Fruit fly (Drosophila melanogaster) whole organism, prepupa: ENCODE data around the gene CG9021.

Source experiments
- Blimp-1 ChIP-seq: fragments of 200-800 bp; sonication (Bioruptor generic); optimal IDR thresholded peaks from 3 replicates; lab custom pipeline; 2017; ENCODE audit warnings: missing biosample characterization, missing genetic modification characterization, mild to moderate bottlenecking, moderate library complexity, missing genetic modification reagents
- CG10631 ChIP-seq: fragments of 200-800 bp; sonication (Bioruptor generic); optimal IDR thresholded peaks from 2 replicates; lab custom pipeline; 2016; ENCODE audit warnings: missing biosample characterization, missing genetic modification characterization
- CG10669 ChIP-seq: fragments of 200-800 bp; sonication (Bioruptor generic); optimal IDR thresholded peaks from 3 replicates; lab custom pipeline; 2018; ENCODE audit warnings: missing biosample characterization, mild to moderate bottlenecking, missing genetic modification characterization, moderate library complexity
- CG11294 ChIP-seq: fragments of 200-800 bp; sonication (Bioruptor generic); IDR thresholded peaks from 2 replicates; pipeline ENCODE4 v1.3.6; 2022; ENCODE audit warnings: missing biosample characterization, missing genetic modification characterization
- CG11902 ChIP-seq: fragments of 200-800 bp; sonication (Bioruptor generic); optimal IDR thresholded peaks from 3 replicates; lab custom pipeline; 2016; ENCODE audit warnings: missing biosample characterization, missing genetic modification characterization
- CG15336 ChIP-seq: fragments of 200-800 bp; sonication (Bioruptor generic); IDR thresholded peaks from 2 replicates; pipeline ENCODE4 v1.3.6; 2022; ENCODE audit warnings: missing biosample characterization, missing genetic modification characterization
- CG1621 ChIP-seq: fragments of 200-800 bp; sonication (Bioruptor generic); optimal IDR thresholded peaks from 3 replicates; lab custom pipeline; 2018; ENCODE audit warnings: missing biosample characterization, mild to moderate bottlenecking, missing genetic modification characterization
- CG3032 ChIP-seq: fragments of 200-800 bp; optimal IDR thresholded peaks from 2 replicates; lab custom pipeline; 2019; ENCODE audit warnings: missing biosample characterization, mild to moderate bottlenecking, missing genetic modification characterization, moderate library complexity
- CG32006 ChIP-seq: fragments of 200-800 bp; sonication (Bioruptor generic); optimal IDR thresholded peaks from 3 replicates; lab custom pipeline; 2017; ENCODE audit warnings: missing biosample characterization, mild to moderate bottlenecking, missing genetic modification characterization
- CG34406 ChIP-seq: fragments of 200-800 bp; sonication (Bioruptor generic); optimal IDR thresholded peaks from 3 replicates; lab custom pipeline; 2016; ENCODE audit warnings: missing biosample characterization, missing genetic modification characterization
- CG3919 ChIP-seq: fragments of 200-800 bp; sonication (Bioruptor generic); optimal IDR thresholded peaks from 3 replicates; lab custom pipeline; 2016; ENCODE audit warnings: missing biosample characterization, missing genetic modification characterization
- CG4318 ChIP-seq: fragments of 200-800 bp; sonication (Bioruptor generic); optimal IDR thresholded peaks from 3 replicates; lab custom pipeline; 2017; ENCODE audit warnings: missing biosample characterization, mild to moderate bottlenecking, missing genetic modification characterization
- CG6163 ChIP-seq: fragments of 200-800 bp; sonication (Bioruptor generic); IDR thresholded peaks from 3 replicates; pipeline ENCODE4 v1.3.6; 2022; ENCODE audit warnings: missing biosample characterization, missing genetic modification characterization
- CG6276 ChIP-seq: fragments of 200-800 bp; sonication (Bioruptor generic); optimal IDR thresholded peaks from 2 replicates; lab custom pipeline; 2017; ENCODE audit warnings: missing biosample characterization, mild to moderate bottlenecking, missing genetic modification characterization
- CG6792 ChIP-seq: fragments of 200-800 bp; sonication (Bioruptor generic); optimal IDR thresholded peaks from 3 replicates; lab custom pipeline; 2016; ENCODE audit warnings: missing biosample characterization, missing genetic modification characterization
- CG6808 ChIP-seq: fragments of 200-800 bp; sonication (Bioruptor generic); optimal IDR thresholded peaks from 3 replicates; lab custom pipeline; 2017; ENCODE audit warnings: missing biosample characterization, missing genetic modification characterization, mild to moderate bottlenecking, moderate library complexity, missing genetic modification reagents
- CG6854 ChIP-seq: fragments of 200-800 bp; sonication (Bioruptor generic); optimal IDR thresholded peaks from 2 replicates; lab custom pipeline; 2017; ENCODE audit warnings: missing biosample characterization, mild to moderate bottlenecking, missing genetic modification characterization
- CG7368 ChIP-seq: fragments of 200-800 bp; sonication (Bioruptor generic); optimal IDR thresholded peaks from 3 replicates; lab custom pipeline; 2016; ENCODE audit warnings: missing biosample characterization, missing genetic modification characterization
- CG8119 ChIP-seq: fragments of 200-800 bp; sonication (Bioruptor generic); IDR thresholded peaks from 3 replicates; pipeline ENCODE4 v1.3.6; 2022; ENCODE audit warnings: missing biosample characterization, missing genetic modification characterization
- CG8319 ChIP-seq: fragments of 200-800 bp; sonication (Bioruptor generic); optimal IDR thresholded peaks from 3 replicates; lab custom pipeline; 2016; ENCODE audit warnings: missing biosample characterization, missing genetic modification characterization
- CG8632 ChIP-seq: fragments of 200-800 bp; sonication (Bioruptor generic); optimal IDR thresholded peaks from 3 replicates; lab custom pipeline; 2016; ENCODE audit warnings: missing biosample characterization, missing genetic modification characterization
- CG9139 ChIP-seq: fragments of 200-800 bp; sonication (Bioruptor generic); optimal IDR thresholded peaks from 3 replicates; lab custom pipeline; 2017; ENCODE audit warnings: missing biosample characterization, mild to moderate bottlenecking, missing genetic modification characterization
- Eip75B ChIP-seq: fragments of 200-800 bp; sonication (Bioruptor generic); optimal IDR thresholded peaks from 3 replicates; lab custom pipeline; 2016; ENCODE audit warnings: missing biosample characterization, missing genetic modification characterization
- Eip78C ChIP-seq: fragments of 200-800 bp; sonication (Bioruptor generic); peaks from one replicate; lab custom pipeline; 2016; ENCODE audit warnings: missing biosample characterization, missing genetic modification characterization
- Eip93F ChIP-seq: fragments of 200-800 bp; sonication (Bioruptor generic); optimal IDR thresholded peaks from 2 replicates; lab custom pipeline; 2016; ENCODE audit warnings: missing biosample characterization, mild to moderate bottlenecking, missing genetic modification characterization
- Ets21C ChIP-seq: fragments of 200-800 bp; sonication (Bioruptor generic); optimal IDR thresholded peaks from 3 replicates; lab custom pipeline; 2016; ENCODE audit warnings: missing biosample characterization, missing genetic modification characterization
- Ets96B ChIP-seq: fragments of 200-800 bp; optimal IDR thresholded peaks from 2 replicates; lab custom pipeline; 2019; ENCODE audit warnings: missing biosample characterization, mild to moderate bottlenecking, missing genetic modification characterization, moderate library complexity
- Gug ChIP-seq: fragments of 200-800 bp; sonication (Bioruptor generic); IDR thresholded peaks from 2 replicates; pipeline ENCODE4 v1.3.6; 2022; ENCODE audit warnings: missing biosample characterization, missing genetic modification characterization
- Hr38 ChIP-seq: sonication (Bioruptor generic); optimal IDR thresholded peaks from 2 replicates; lab custom pipeline; 2016; ENCODE audit warnings: missing biosample characterization, missing genetic modification characterization
- Hr39 ChIP-seq: fragments of 200-800 bp; sonication (Bioruptor generic); optimal IDR thresholded peaks from 2 replicates; lab custom pipeline; 2016; ENCODE audit warnings: missing biosample characterization, missing genetic modification characterization
- Hr4 ChIP-seq: fragments of 200-800 bp; sonication (Bioruptor generic); optimal IDR thresholded peaks from 3 replicates; lab custom pipeline; 2016; ENCODE audit warnings: missing biosample characterization, missing genetic modification characterization
- Lpt ChIP-seq: fragments of 200-800 bp; sonication (Bioruptor generic); optimal IDR thresholded peaks from 3 replicates; lab custom pipeline; 2016; ENCODE audit warnings: missing biosample characterization, missing genetic modification characterization
- Met ChIP-seq: fragments of 200-800 bp; sonication (Bioruptor generic); optimal IDR thresholded peaks from 3 replicates; lab custom pipeline; 2016; ENCODE audit warnings: missing biosample characterization, missing genetic modification characterization
- OdsH ChIP-seq: fragments of 200-800 bp; sonication (Bioruptor generic); optimal IDR thresholded peaks from 3 replicates; lab custom pipeline; 2016; ENCODE audit warnings: missing biosample characterization, missing genetic modification characterization
- Smox ChIP-seq: fragments of 200-800 bp; sonication (Bioruptor generic); optimal IDR thresholded peaks from 3 replicates; lab custom pipeline; 2016; ENCODE audit warnings: missing biosample characterization, missing genetic modification characterization
- Sox102F ChIP-seq: fragments of 200-800 bp; sonication (Bioruptor generic); optimal IDR thresholded peaks from 2 replicates; lab custom pipeline; 2016; ENCODE audit warnings: missing biosample characterization, mild to moderate bottlenecking, missing genetic modification characterization
- Sox14 ChIP-seq: fragments of 200-800 bp; sonication (Bioruptor generic); optimal IDR thresholded peaks from 3 replicates; lab custom pipeline; 2016; ENCODE audit warnings: missing biosample characterization, missing genetic modification characterization
- Sox15 ChIP-seq: fragments of 200-800 bp; sonication (Bioruptor generic); optimal IDR thresholded peaks from 3 replicates; lab custom pipeline; 2016; ENCODE audit warnings: missing biosample characterization, missing genetic modification characterization
- cyc ChIP-seq: fragments of 200-800 bp; sonication (Bioruptor generic); optimal IDR thresholded peaks from 3 replicates; lab custom pipeline; 2016; ENCODE audit warnings: missing biosample characterization, missing genetic modification characterization
- dsx ChIP-seq: fragments of 200-800 bp; optimal IDR thresholded peaks from 3 replicates; lab custom pipeline; 2019; ENCODE audit warnings: missing biosample characterization, mild to moderate bottlenecking, missing genetic modification characterization, moderate library complexity; ENCODE audit not compliant: poor library complexity, severe bottlenecking
- fd59A ChIP-seq: fragments of 200-800 bp; sonication (Bioruptor generic); optimal IDR thresholded peaks from 2 replicates; lab custom pipeline; 2017; ENCODE audit warnings: missing biosample characterization, mild to moderate bottlenecking, missing genetic modification characterization, missing genetic modification reagents
- fd85E ChIP-seq: fragments of 200-800 bp; sonication (Bioruptor generic); optimal IDR thresholded peaks from 3 replicates; lab custom pipeline; 2016; ENCODE audit warnings: missing biosample characterization, missing genetic modification characterization
- fkh ChIP-seq: fragments of 200-800 bp; sonication (Bioruptor generic); optimal IDR thresholded peaks from 3 replicates; lab custom pipeline; 2017; ENCODE audit warnings: missing biosample characterization, mild to moderate bottlenecking, missing genetic modification characterization, moderate library complexity
- lz ChIP-seq: fragments of 200-800 bp; sonication (Bioruptor generic); optimal IDR thresholded peaks from 3 replicates; lab custom pipeline; 2016; ENCODE audit warnings: missing biosample characterization, missing genetic modification characterization
- net ChIP-seq: fragments of 200-800 bp; sonication (Bioruptor generic); optimal IDR thresholded peaks from 3 replicates; lab custom pipeline; 2016; ENCODE audit warnings: missing biosample characterization, missing genetic modification characterization
- pdm3 ChIP-seq: fragments of 200-800 bp; sonication (Bioruptor generic); optimal IDR thresholded peaks from 3 replicates; lab custom pipeline; 2016; ENCODE audit warnings: missing biosample characterization, missing genetic modification characterization
- salr ChIP-seq, 2 experiments: fragments of 200-800 bp; sonication (Bioruptor generic); optimal IDR thresholded peaks; 3 replicates each; lab custom pipeline; 2016 to 2018; ENCODE audit warnings: missing biosample characterization in 2 of 2, missing genetic modification characterization in 2 of 2, mild to moderate bottlenecking in 1 of 2
- spab ChIP-seq: fragments of 200-800 bp; sonication (Bioruptor generic); optimal IDR thresholded peaks from 2 replicates; lab custom pipeline; 2017; ENCODE audit warnings: missing biosample characterization, mild to moderate bottlenecking, missing genetic modification characterization, missing genetic modification reagents
- ss ChIP-seq, 2 experiments: fragments of 200-800 bp; sonication (Bioruptor generic); optimal IDR thresholded peaks; 2 replicates in 1 of 2; 3 replicates in 1 of 2; lab custom pipeline; 2017 to 2018; ENCODE audit warnings: mild to moderate bottlenecking in 2 of 2, missing biosample characterization in 2 of 2, missing genetic modification characterization in 2 of 2, moderate library complexity in 1 of 2
- svp ChIP-seq: fragments of 200-800 bp; sonication (Bioruptor generic); peaks from one replicate; lab custom pipeline; 2016; ENCODE audit warnings: missing biosample characterization, missing genetic modification characterization
- vri ChIP-seq: fragments of 200-800 bp; sonication (Bioruptor generic); optimal IDR thresholded peaks from 3 replicates; lab custom pipeline; 2016; ENCODE audit warnings: missing biosample characterization, mild to moderate bottlenecking, missing genetic modification characterization

CG9021 gene

dm6 chr2L:5879363-5879934, 25.0 kb downstream of the CG9021 start, which contains the start of gene rau:
rau (minus strand) TSS chr2L:5879498.
- TF ChIP-seq fkh: peak; percentile 83
- TF ChIP-seq pdm3 (GFP tag; lab: Kevin White, UChicago): peak; percentile 79
- peak; percentile 65 for TF ChIP-seq CG6854 (GFP tag; lab: Kevin White, UChicago)
- TF ChIP-seq net (GFP tag; lab: Kevin White, UChicago): peak; percentile 74
- peak; percentile 14 for TF ChIP-seq CG8319 (GFP tag; lab: Kevin White, UChicago)
- TF ChIP-seq Ets96B (tag; lab: Kevin White, UChicago): peak; percentile 62
- TF ChIP-seq CG32006 (GFP tag; lab: Kevin White, UChicago): peak; percentile 84
- peak; percentile 53 for TF ChIP-seq Smox (GFP tag; lab: Kevin White, UChicago)
- peak; percentile 86 for TF ChIP-seq Eip78C (GFP tag; lab: Kevin White, UChicago)
- TF ChIP-seq Sox15 (GFP tag; lab: Kevin White, UChicago): peak; percentile 8
- TF ChIP-seq Blimp-1 (GFP tag; lab: Kevin White, UChicago): no peak
- TF ChIP-seq CG11294 (GFP tag; lab: Robert Waterston, UW): peak; percentile 53; the same call in 1 of the 2 replicates
- TF ChIP-seq svp (GFP tag; lab: Kevin White, UChicago): peak; percentile 80
- peak; percentile 23 for TF ChIP-seq CG1621 (tag; lab: Kevin White, UChicago)
- peak; percentile 24 for TF ChIP-seq cyc (GFP tag; lab: Kevin White, UChicago)
- peak; percentile 82 for TF ChIP-seq CG8119 (GFP tag; lab: Robert Waterston, UW)
- peak; percentile 26 for TF ChIP-seq Eip93F
- peak; percentile 68 for TF ChIP-seq CG4318 (GFP tag; lab: Kevin White, UChicago)
- peak; percentile 76 for TF ChIP-seq CG15336 (GFP tag; lab: Robert Waterston, UW)
- TF ChIP-seq fd85E (GFP tag; lab: Kevin White, UChicago): no peak
- TF ChIP-seq CG34406 (GFP tag; lab: Kevin White, UChicago): peak; percentile 62
- TF ChIP-seq CG3032 (tag; lab: Kevin White, UChicago): peak; percentile 79
- TF ChIP-seq ss (GFP tag; optimal IDR thresholded peaks at IDR 0.05; lab: Kevin White, UChicago): peak; percentile 56 to 70
- peak; percentile 34 for TF ChIP-seq Ets21C (GFP tag; lab: Kevin White, UChicago)
- TF ChIP-seq Hr39 (GFP tag; lab: Kevin White, UChicago): peak; percentile 29
- peak; percentile 50 for TF ChIP-seq CG8632 (GFP tag; lab: Kevin White, UChicago)
- peak; percentile 64 for TF ChIP-seq CG6792
- peak; percentile 66 for TF ChIP-seq Hr4 (GFP tag; lab: Kevin White, UChicago)
- TF ChIP-seq CG6276 (GFP tag; lab: Kevin White, UChicago): peak; percentile 73
- no peak for TF ChIP-seq Hr38 (GFP tag; lab: Kevin White, UChicago)
- TF ChIP-seq Met (GFP tag; lab: Kevin White, UChicago): peak; percentile 72
- peak; percentile 51 for TF ChIP-seq fd59A (GFP tag; lab: Kevin White, UChicago)
- peak; percentile 69 for TF ChIP-seq CG3919 (GFP tag; lab: Kevin White, UChicago)
- peak in 1 of 2 experiments; percentile 72 for TF ChIP-seq salr (GFP tag; optimal IDR thresholded peaks at IDR 0.05; lab: Kevin White, UChicago)
- TF ChIP-seq Lpt: peak; percentile 77
- TF ChIP-seq Eip75B (GFP tag; lab: Kevin White, UChicago): peak; percentile 69
- TF ChIP-seq Gug (GFP tag; lab: Robert Waterston, UW): peak; percentile 79
- peak; percentile 76 for TF ChIP-seq CG10631
- peak; percentile 72 for TF ChIP-seq vri (GFP tag; lab: Kevin White, UChicago)
- TF ChIP-seq CG9139 (GFP tag; lab: Kevin White, UChicago): peak; percentile 39
- peak; percentile 53 for TF ChIP-seq dsx (GFP tag; lab: Kevin White, UChicago)
- peak; percentile 69 for TF ChIP-seq spab
- TF ChIP-seq CG7368: peak; percentile 59
- peak; percentile 21 for TF ChIP-seq CG11902 (GFP tag; lab: Kevin White, UChicago)
- TF ChIP-seq OdsH (GFP tag; lab: Kevin White, UChicago): peak; percentile 82
- TF ChIP-seq lz (GFP tag; lab: Kevin White, UChicago): peak; percentile 43
- peak; percentile 80 for TF ChIP-seq CG6808
- peak; percentile 79 for TF ChIP-seq CG10669 (GFP tag; lab: Kevin White, UChicago)
- TF ChIP-seq Sox102F: peak; percentile 72
- peak; percentile 73 for TF ChIP-seq Sox14 (GFP tag; lab: Kevin White, UChicago)
- peak; percentile 67 for TF ChIP-seq CG6163
